Fruit fly (Drosophila melanogaster) Kc167 (cell line): ENCODE data around the gene rasp.

Source experiments
- h ChIP-seq: fragments of >200 bp; optimal IDR thresholded peaks from 3 replicates; lab custom pipeline; 2018; ENCODE audit warnings: missing external identifiers
- insv ChIP-seq: fragments of >200 bp; optimal IDR thresholded peaks from 3 replicates; lab custom pipeline; 2018; ENCODE audit warnings: missing external identifiers

DNA sequence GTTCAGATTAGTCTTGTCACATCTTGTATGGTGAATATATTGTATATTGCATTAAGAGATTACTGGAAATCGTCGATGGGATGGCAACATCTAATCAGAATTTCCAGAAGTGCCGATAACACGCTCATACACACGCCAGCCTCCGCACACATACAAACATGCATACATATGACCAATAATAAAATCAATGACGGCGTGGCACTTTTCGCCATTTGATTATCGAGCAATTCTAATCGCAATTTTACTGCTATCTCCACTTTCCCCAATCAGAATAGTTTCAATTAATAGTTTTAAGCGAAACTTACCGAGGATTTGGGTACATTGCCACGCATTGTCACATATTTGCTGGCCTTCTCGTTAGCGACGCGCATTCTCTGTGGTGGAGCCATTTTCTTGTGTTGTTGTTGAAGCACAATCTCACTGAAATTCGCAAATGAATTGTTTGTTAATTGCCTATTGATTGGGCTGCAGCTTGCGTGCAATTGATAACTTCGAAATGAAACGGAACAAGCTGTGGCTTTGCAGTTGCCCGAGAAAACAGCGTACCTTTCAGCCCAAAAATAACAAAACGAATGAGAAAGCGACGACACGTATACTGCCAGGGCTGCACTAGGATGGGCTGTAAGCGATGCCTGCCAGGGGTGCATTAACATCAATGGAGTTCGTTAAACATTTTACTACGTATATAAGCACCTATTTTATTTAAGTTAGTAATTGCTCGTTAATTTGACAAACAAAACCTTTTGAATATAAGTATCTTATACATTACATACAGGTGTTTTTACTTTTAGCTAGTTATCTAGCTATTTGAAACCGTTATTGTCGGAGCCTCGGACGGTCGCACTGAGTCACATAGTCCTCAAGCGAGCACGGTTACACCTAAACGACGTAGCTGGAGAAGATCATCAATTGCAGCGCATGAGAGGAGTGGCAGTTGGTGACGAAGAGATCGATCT, 36.7 kb downstream of the rasp start, which contains the start of the genes CG32276 and gry:
- TF ChIP-seq h (lab: Kevin White, UChicago) (no peak), insv (lab: Kevin White, UChicago) (no peak)
